Worm (Caenorhabditis elegans): ENCODE results near the gene ZK380.6.

The ZK380.6 gene

ce11 chrX:1698476-1698875 lies 44.2 kb downstream of the ZK380.6 start:
- TF ChIP-seq ama-1 (optimal IDR thresholded peaks at IDR 0.05) (no peak), aly-1 (tag; optimal IDR thresholded peaks at IDR 0.05) (no peak), tra-4 (tag; optimal IDR thresholded peaks at IDR 0.05) (no peak), ceh-36 (tag; optimal IDR thresholded peaks at IDR 0.05) (no peak), hnd-1 (tag; optimal IDR thresholded peaks at IDR 0.05) (no peak), F13C5.2 (tag; optimal IDR thresholded peaks at IDR 0.05) (no peak), tbx-11 (GFP tag; IDR thresholded peaks at IDR 0.05) (no peak), tbx-37 (GFP tag; conservative IDR thresholded peaks at IDR 0.05) (no peak), pes-1 (GFP tag; IDR thresholded peaks at IDR 0.05) (no peak), hmg-4 (GFP tag; optimal IDR thresholded peaks at IDR 0.05) (no peak), scrt-1 (GFP tag; IDR thresholded peaks at IDR 0.05) (no peak), ceh-13 (GFP tag; optimal IDR thresholded peaks at IDR 0.05) (no peak), sea-1 (GFP tag; conservative IDR thresholded peaks at IDR 0.05) (no peak), flt-1 (GFP tag; IDR thresholded peaks at IDR 0.05) (no peak), ets-7 (tag; optimal IDR thresholded peaks at IDR 0.05) (no peak), B0310.2 (tag; optimal IDR thresholded peaks at IDR 0.05) (no peak), hmbx-1 (tag; optimal IDR thresholded peaks at IDR 0.05) (no peak)

DNA sequence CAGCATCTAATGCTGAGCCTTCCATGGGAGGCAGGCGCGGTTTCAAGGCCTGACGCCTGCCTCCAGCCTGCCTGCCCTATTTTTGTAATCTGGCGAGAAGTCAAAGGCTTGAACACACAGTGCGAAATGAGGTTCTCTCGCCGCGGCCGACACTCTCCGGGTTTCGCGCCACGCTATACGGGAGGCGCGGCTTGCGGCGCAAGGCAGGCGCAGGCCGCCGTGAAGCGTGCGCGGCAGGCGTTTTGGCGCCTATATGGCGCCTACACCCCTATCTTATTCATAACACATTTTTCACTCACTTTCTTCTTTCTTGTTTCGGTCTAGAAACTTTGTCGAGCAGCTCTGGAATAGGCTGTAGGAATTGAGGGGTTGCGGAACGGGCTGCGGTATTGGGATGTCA lies 48.8 kb downstream of the ZK380.6 start:
- TF ChIP-seq pes-1 (GFP tag; IDR thresholded peaks at IDR 0.05) (no peak), hmbx-1 (tag; optimal IDR thresholded peaks at IDR 0.05) (no peak), ceh-36 (tag; optimal IDR thresholded peaks at IDR 0.05) (no peak)

DNA sequence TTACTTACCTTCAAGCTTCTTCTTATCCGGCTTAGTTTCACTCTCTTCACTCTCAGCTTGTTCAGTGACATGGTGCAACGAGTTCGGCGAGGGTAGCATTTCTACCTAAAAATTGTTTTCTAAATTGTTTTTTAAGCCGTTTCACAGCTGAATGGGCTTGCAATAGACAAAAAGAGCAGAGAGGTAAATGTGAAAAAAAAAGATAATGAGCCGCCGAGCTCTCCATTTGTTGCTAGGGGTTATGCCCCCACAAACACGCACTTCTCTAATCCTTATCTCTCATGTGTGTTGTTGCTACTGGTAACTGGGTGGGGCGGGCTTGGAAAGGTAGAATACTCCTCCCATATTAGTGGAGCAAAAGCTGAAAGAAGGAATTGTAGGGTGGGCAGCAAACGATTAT lies 49.6 kb downstream of the ZK380.6 start, which contains the start of gene C36C9.5:
C36C9.5 (minus strand) TSS at position 101 of the 400 bp plus-strand sequence.
- TF ChIP-seq pes-1 (GFP tag; IDR thresholded peaks at IDR 0.05) (no peak), F13C5.2 (tag; optimal IDR thresholded peaks at IDR 0.05) (no peak), B0310.2 (tag; optimal IDR thresholded peaks at IDR 0.05) (no peak), ceh-13 (GFP tag; optimal IDR thresholded peaks at IDR 0.05) (no peak), hnd-1 (tag; optimal IDR thresholded peaks at IDR 0.05) (no peak)
